Worm (Caenorhabditis elegans) whole organism, young adult: Measurements from ENCODE around the gene Y7A5A.24.
A peak's percentile ranks its signal among the peaks of the same experiment; 100 is the strongest.

Experiments used
- B0019.2 ChIP-seq: fragments of 200-800 bp; sonication (Bioruptor generic); conservative IDR thresholded peaks from 2 replicates; pipeline ENCODE4 v1.3.6; 2022; ENCODE audit warnings: missing genetic modification reagents, missing genetic modification characterization, missing compliant biosample characterization
- C06A6.2 ChIP-seq: fragments of 200-800 bp; sonication (Bioruptor generic); conservative IDR thresholded peaks from 2 replicates; pipeline ENCODE4 v1.3.6; 2022; ENCODE audit warnings: missing genetic modification characterization, missing compliant biosample characterization
- F10E7.11 ChIP-seq: sonication (generic microtip); optimal IDR thresholded peaks from 2 replicates; lab custom pipeline; 2017; ENCODE audit warnings: mild to moderate bottlenecking, missing genetic modification characterization, moderate library complexity, missing compliant biosample characterization
- F37B4.10 ChIP-seq: fragments of 200-800 bp; sonication (Bioruptor generic); IDR thresholded peaks from 2 replicates; pipeline ENCODE4 v1.3.6; 2022; ENCODE audit warnings: missing genetic modification characterization, missing compliant biosample characterization
- ccch-3 ChIP-seq: fragments of 200-800 bp; sonication (Bioruptor generic); optimal IDR thresholded peaks from 2 replicates; lab custom pipeline; 2018; ENCODE audit warnings: mild to moderate bottlenecking, missing genetic modification characterization, missing compliant biosample characterization
- cebp-1 ChIP-seq, 2 experiments: fragments of 200-800 bp in 1 of 2; sonication (Bioruptor generic) in 1 of 2; sonication (generic microtip) in 1 of 2; IDR thresholded peaks in 1 of 2; optimal IDR thresholded peaks in 1 of 2; 2 replicates each; pipeline versions ENCODE4 v1.3.6 to Lab custom; 2017 to 2022; ENCODE audit warnings: missing compliant biosample characterization in 2 of 2, missing genetic modification characterization in 2 of 2, mild to moderate bottlenecking in 1 of 2, missing genetic modification reagents in 1 of 2, moderate library complexity in 1 of 2
- chd-7 ChIP-seq: sonication (generic microtip); optimal IDR thresholded peaks from 2 replicates; lab custom pipeline; 2016; ENCODE audit warnings: mild to moderate bottlenecking, missing genetic modification characterization, moderate library complexity, missing compliant biosample characterization
- dpl-1 ChIP-seq: fragments of 150-350 bp; optimal IDR thresholded peaks from 2 replicates; lab custom pipeline; 2014; ENCODE audit warnings: missing biosample characterization, missing genetic modification reagents, missing genetic modification characterization
- egrh-3 ChIP-seq: fragments of 200-800 bp; sonication (Bioruptor generic); IDR thresholded peaks from 2 replicates; pipeline ENCODE4 v1.3.6; 2022; ENCODE audit warnings: missing genetic modification reagents, missing genetic modification characterization, missing compliant biosample characterization
- him-1 ChIP-seq: sonication (generic microtip); optimal IDR thresholded peaks from 2 replicates; lab custom pipeline; 2016; ENCODE audit warnings: missing genotype, missing genetic modification reagents, missing genetic modification characterization, missing compliant biosample characterization
- hmg-1.2 ChIP-seq: fragments of 200-800 bp; sonication (Bioruptor generic); IDR thresholded peaks from 2 replicates; pipeline ENCODE4 v1.3.6; 2022; ENCODE audit warnings: missing genetic modification reagents, missing genetic modification characterization, missing compliant biosample characterization
- hmg-20 ChIP-seq: fragments of 200-800 bp; sonication (Bioruptor generic); IDR thresholded peaks from 2 replicates; pipeline ENCODE4 v1.3.6; 2022; ENCODE audit warnings: missing genetic modification reagents, missing genetic modification characterization, missing compliant biosample characterization
- hsf-1 ChIP-seq: fragments of 200-800 bp; sonication (Bioruptor generic); IDR thresholded peaks from 2 replicates; pipeline ENCODE4 v1.3.6; 2022; ENCODE audit warnings: missing genetic modification reagents, missing genetic modification characterization, missing compliant biosample characterization
- let-526 ChIP-seq: fragments of 200-800 bp; sonication (Bioruptor generic); IDR thresholded peaks from 2 replicates; pipeline ENCODE4 v1.3.6; 2022; ENCODE audit warnings: missing genetic modification reagents, missing genetic modification characterization, missing compliant biosample characterization
- let-607 ChIP-seq, 2 experiments: fragments of 200-800 bp in 1 of 2; sonication (Bioruptor generic) in 1 of 2; sonication (generic microtip) in 1 of 2; optimal IDR thresholded peaks; 2 replicates each; lab custom pipeline; 2016 to 2018; ENCODE audit warnings: mild to moderate bottlenecking in 2 of 2, missing compliant biosample characterization in 2 of 2, missing genetic modification characterization in 2 of 2, moderate library complexity in 2 of 2, missing genotype in 1 of 2
- lsl-1 ChIP-seq: fragments of 200-800 bp; sonication (Bioruptor generic); optimal IDR thresholded peaks from 2 replicates; lab custom pipeline; 2018; ENCODE audit warnings: mild to moderate bottlenecking, missing genetic modification characterization, moderate library complexity, missing compliant biosample characterization
- lsy-27 ChIP-seq: sonication (generic microtip); optimal IDR thresholded peaks from 2 replicates; lab custom pipeline; 2017; ENCODE audit warnings: missing genetic modification characterization, mild to moderate bottlenecking, missing compliant biosample characterization, antibody characterized with exemption, missing genotype, borderline replicate concordance; ENCODE audit not compliant: insufficient read depth
- madf-6 ChIP-seq: fragments of 200-800 bp; sonication (Bioruptor generic); IDR thresholded peaks from 2 replicates; pipeline ENCODE4 v1.3.6; 2022; ENCODE audit warnings: missing genetic modification reagents, missing genetic modification characterization, missing compliant biosample characterization
- mel-28 ChIP-seq: sonication (generic microtip); optimal IDR thresholded peaks from 2 replicates; lab custom pipeline; 2016; ENCODE audit warnings: borderline replicate concordance, mild to moderate bottlenecking, missing genetic modification characterization, missing compliant biosample characterization
- mes-4 ChIP-seq: sonication (generic microtip); optimal IDR thresholded peaks from 2 replicates; lab custom pipeline; 2016; ENCODE audit warnings: missing genotype, missing genetic modification characterization, missing compliant biosample characterization
- mxl-1 ChIP-seq: sonication (generic microtip); optimal IDR thresholded peaks from 2 replicates; lab custom pipeline; 2016; ENCODE audit warnings: missing genetic modification characterization, missing compliant biosample characterization
- nhr-27 ChIP-seq: fragments of 200-800 bp; sonication (Bioruptor generic); optimal IDR thresholded peaks from 2 replicates; lab custom pipeline; 2018; ENCODE audit warnings: mild to moderate bottlenecking, missing genetic modification characterization, moderate library complexity, missing compliant biosample characterization
- snpc-3.4 ChIP-seq: sonication (generic microtip); optimal IDR thresholded peaks from 2 replicates; lab custom pipeline; 2017; ENCODE audit warnings: missing genetic modification characterization, mild to moderate bottlenecking, missing compliant biosample characterization, antibody characterized with exemption, moderate library complexity, missing genotype, missing genetic modification reagents
- snpc-4 ChIP-seq, 5 experiments: fragments of 150-350 bp in 1 of 5; sonication (generic microtip) in 4 of 5; optimal IDR thresholded peaks; 2 replicates each; lab custom pipeline; 2014 to 2018; ENCODE audit warnings: missing genetic modification characterization in 5 of 5, missing biosample characterization in 3 of 5, antibody characterized with exemption in 2 of 5, mild to moderate bottlenecking in 2 of 5, missing compliant biosample characterization in 2 of 5, missing genotype in 2 of 5, moderate library complexity in 2 of 5, missing genetic modification reagents in 1 of 5
- tbx-9 ChIP-seq: sonication (generic microtip); optimal IDR thresholded peaks from 2 replicates; lab custom pipeline; 2016; ENCODE audit warnings: borderline replicate concordance, missing genetic modification characterization, inconsistent platforms, missing compliant biosample characterization
- xnd-1 ChIP-seq: sonication (generic microtip); optimal IDR thresholded peaks from 2 replicates; lab custom pipeline; 2016; ENCODE audit warnings: missing genotype, missing genetic modification reagents, missing genetic modification characterization, missing compliant biosample characterization
- zfh-2 ChIP-seq: fragments of 200-800 bp; sonication (Bioruptor generic); conservative IDR thresholded peaks from 2 replicates; pipeline ENCODE4 v1.3.6; 2022; ENCODE audit warnings: missing genetic modification reagents, missing genetic modification characterization, missing compliant biosample characterization
- ztf-3 ChIP-seq: fragments of 200-800 bp; sonication (Bioruptor generic); optimal IDR thresholded peaks from 2 replicates; lab custom pipeline; 2018; ENCODE audit warnings: mild to moderate bottlenecking, missing genetic modification characterization, missing compliant biosample characterization

Gene Y7A5A.24

DNA sequence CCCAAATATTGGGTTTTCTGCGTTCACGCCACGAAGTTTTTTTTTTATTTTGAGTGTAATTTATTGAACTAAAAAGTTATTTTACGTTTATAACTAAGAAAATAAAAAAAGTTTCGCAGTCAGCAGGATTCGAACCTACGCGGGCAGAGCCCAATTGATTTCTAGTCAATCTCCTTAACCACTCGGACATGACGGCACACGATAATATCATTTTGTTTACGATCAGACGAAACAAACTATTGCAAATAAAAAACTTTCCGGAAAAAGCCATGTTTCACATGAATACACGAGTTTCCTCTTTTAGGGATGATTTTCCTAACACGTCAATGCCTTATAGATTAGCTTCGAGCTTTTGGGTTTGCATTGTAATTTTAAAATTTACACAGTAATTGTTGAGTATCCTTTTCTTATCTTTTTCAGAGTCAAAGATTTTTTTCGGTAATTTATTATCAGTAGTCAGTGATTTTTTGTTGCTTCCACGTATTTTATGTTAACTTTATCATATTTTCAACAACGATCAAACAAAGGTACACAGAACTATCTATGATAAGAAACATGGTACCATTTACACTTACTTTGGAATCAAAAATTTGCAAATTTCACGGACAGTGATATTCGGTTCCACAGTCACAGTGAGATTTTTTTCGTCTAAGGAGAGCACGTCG lies 11.9 kb downstream of the Y7A5A.24 start (continued):
- TF ChIP-seq dpl-1 = no peak
- TF ChIP-seq let-526 = no peak
- TF ChIP-seq C06A6.2 (GFP tag; lab: Robert Waterston, UW) = no peak
- no peak for TF ChIP-seq mxl-1 (tag; lab: Kevin White, UChicago)
- TF ChIP-seq ztf-3 = no peak
- no peak for TF ChIP-seq mel-28 (tag; lab: Kevin White, UChicago)
- TF ChIP-seq cebp-1 (GFP tag; IDR thresholded peaks at IDR 0.05; lab: Robert Waterston, UW) = no peak
- no peak for TF ChIP-seq cebp-1 (tag; optimal IDR thresholded peaks at IDR 0.05; lab: Kevin White, UChicago)
- TF ChIP-seq hsf-1 (GFP tag; lab: Robert Waterston, UW) = no peak
- TF ChIP-seq F10E7.11 (tag; lab: Kevin White, UChicago) = no peak
- TF ChIP-seq lsy-27 = no peak
- no peak for TF ChIP-seq B0019.2
- no peak for TF ChIP-seq hmg-1.2 (GFP tag; lab: Robert Waterston, UW)
- no peak for TF ChIP-seq chd-7

DNA sequence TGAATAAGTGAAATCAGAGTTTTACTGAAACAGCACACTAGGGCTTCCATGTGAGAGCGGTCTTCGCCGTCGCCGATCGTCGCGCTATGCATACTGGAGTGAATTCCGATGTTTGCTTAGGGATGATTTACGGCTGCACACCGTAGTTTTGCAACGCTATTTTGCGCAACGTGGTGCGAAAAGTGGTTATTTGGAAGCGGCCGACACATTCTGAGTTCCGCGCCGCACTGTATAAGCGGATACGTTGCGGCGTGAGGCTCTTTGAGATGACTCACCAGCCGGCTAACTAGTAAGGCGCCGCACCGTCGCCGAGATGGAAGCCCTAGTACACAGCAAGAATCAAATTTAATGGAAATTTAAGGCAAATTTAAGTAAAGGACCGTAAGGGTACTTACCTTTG lies 13.4 kb downstream of the Y7A5A.24 start:
- TF ChIP-seq hmg-20 (GFP tag; lab: Robert Waterston, UW) (no peak), snpc-4 (GFP tag; optimal IDR thresholded peaks at IDR 0.05; lab: Kevin White, UChicago) (no peak), snpc-4 (tag; optimal IDR thresholded peaks at IDR 0.05; lab: Kevin White, UChicago) (peak in 2 of 4 experiments; percentile 54 to 79)
- TF ChIP-seq, all 124 proteins: peak for 1

DNA sequence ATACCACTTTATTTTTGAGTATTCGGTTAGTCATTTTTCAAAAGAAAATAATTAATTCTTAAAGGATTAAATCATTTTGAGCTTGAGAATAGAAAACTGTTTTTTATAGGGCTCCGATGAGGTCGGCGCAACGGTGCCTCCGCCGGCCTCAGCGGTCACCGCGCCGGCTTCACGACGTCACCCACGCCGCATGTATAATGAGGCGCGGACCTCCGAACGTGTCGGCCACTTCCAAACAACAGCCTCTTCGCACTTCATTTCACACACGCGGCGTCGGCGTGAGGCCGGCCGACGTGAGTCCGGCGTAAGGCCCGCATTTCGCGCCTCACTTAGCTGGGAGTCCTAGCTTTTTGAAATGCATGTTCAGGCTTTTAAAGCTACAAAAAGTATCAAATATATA lies 15.1 kb downstream of the Y7A5A.24 start:
- TF ChIP-seq snpc-4 (GFP tag; optimal IDR thresholded peaks at IDR 0.05; lab: Kevin White, UChicago) = no peak
- peak in 2 of 4 experiments; percentile 31 to 35 for TF ChIP-seq snpc-4 (tag; optimal IDR thresholded peaks at IDR 0.05; lab: Kevin White, UChicago)
- peak; percentile 62; the same call in 1 of the 2 replicates for TF ChIP-seq egrh-3 (GFP tag; lab: Robert Waterston, UW)
- TF ChIP-seq nhr-27 (tag; lab: Kevin White, UChicago) = no peak
- TF ChIP-seq snpc-3.4 = no peak
- no peak; the same call in 1 of the 2 replicates for TF ChIP-seq zfh-2 (GFP tag; lab: Robert Waterston, UW)

DNA sequence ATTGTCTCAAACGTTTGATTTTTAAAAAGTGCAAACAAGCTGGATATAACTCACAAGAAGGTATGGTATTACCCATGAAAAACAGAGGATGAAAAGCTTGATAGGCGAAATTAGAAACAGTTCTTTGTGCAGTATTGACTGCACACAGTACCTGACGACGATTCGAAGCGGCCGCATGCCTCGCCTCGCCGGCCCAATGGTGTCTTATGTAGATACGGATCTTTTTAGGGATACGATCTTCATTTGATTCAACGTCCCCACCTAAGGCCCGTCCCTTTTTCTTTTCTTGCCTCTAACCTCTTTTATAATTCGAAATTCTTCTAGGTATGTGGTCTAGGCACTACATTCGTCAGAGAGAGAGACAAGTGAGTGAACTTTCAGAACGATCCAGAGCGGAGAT lies 15.8 kb downstream of the Y7A5A.24 start, which contains the start of gene bus-17:
Gene bus-17 (minus strand): TSS at position 208 of the 400 bp plus-strand sequence.
- TF ChIP-seq tbx-9 (tag; lab: Kevin White, UChicago) (no peak), him-1 (tag; lab: Kevin White, UChicago) (no peak), xnd-1 (tag; lab: Kevin White, UChicago) (no peak), mes-4 (tag; lab: Kevin White, UChicago) (no peak), let-607 (tag; optimal IDR thresholded peaks at IDR 0.05; lab: Kevin White, UChicago) (no peak), ccch-3 (GFP tag; lab: Kevin White, UChicago) (no peak), F37B4.10 (GFP tag; lab: Robert Waterston, UW) (no peak)

DNA sequence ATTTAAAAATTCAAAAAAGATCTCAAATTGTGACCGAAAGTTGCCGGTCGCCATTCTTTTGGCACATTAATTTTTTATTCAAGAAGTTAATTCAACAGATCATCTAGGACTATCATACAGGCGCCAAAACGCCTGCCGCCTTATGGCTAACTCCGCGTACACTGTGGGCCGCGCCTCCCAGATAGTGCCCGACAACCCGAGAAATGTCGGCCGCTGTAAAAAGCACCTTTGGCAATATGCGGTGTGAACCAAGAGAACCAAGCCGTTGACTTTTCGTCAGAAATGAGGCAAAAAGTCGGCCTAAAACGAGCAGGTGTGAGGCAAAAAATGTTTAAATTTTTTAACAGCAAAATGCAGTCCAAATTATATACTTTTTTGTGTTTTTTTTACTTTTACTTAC lies 22.7 kb downstream of the Y7A5A.24 start:
- no peak for TF ChIP-seq madf-6 (GFP tag; lab: Robert Waterston, UW)
- TF ChIP-seq lsl-1 = no peak
- no peak for TF ChIP-seq snpc-4 (GFP tag; optimal IDR thresholded peaks at IDR 0.05; lab: Kevin White, UChicago)
- peak in 2 of 4 experiments; percentile 53 to 69 for TF ChIP-seq snpc-4 (tag; optimal IDR thresholded peaks at IDR 0.05; lab: Kevin White, UChicago)
